Fruit fly (Drosophila melanogaster) whole organism, embryonic: ENCODE measurements around the gene Cipc.

Experiments used
- C15 ChIP-seq: fragments of 200-800 bp; sonication (Bioruptor generic); IDR thresholded peaks from 3 replicates; pipeline ENCODE4 v1.3.6; 2022; ENCODE audit warnings: missing biosample characterization, missing genetic modification characterization
- CG12071 ChIP-seq: fragments of 200-800 bp; sonication (Bioruptor generic); optimal IDR thresholded peaks from 3 replicates; lab custom pipeline; 2018; ENCODE audit warnings: missing biosample characterization, mild to moderate bottlenecking, missing genetic modification characterization
- CG17385 ChIP-seq: fragments of 200-800 bp; sonication (Bioruptor generic); optimal IDR thresholded peaks from 3 replicates; lab custom pipeline; 2018; ENCODE audit warnings: missing biosample characterization, mild to moderate bottlenecking, missing genetic modification characterization
- CG2129 ChIP-seq: fragments of 200-800 bp; sonication (Bioruptor generic); IDR thresholded peaks from 2 replicates; pipeline ENCODE4 v1.3.6; 2022; ENCODE audit warnings: missing biosample characterization, missing genetic modification characterization; ENCODE audit not compliant: partially characterized antibody
- CG30020 ChIP-seq: fragments of 200-800 bp; optimal IDR thresholded peaks from 2 replicates; lab custom pipeline; 2019; ENCODE audit warnings: missing biosample characterization, mild to moderate bottlenecking, missing genetic modification characterization, moderate library complexity
- CG4328 ChIP-seq: fragments of 200-800 bp; sonication (Bioruptor generic); optimal IDR thresholded peaks from 3 replicates; lab custom pipeline; 2017; ENCODE audit warnings: missing biosample characterization, missing genetic modification reagents, missing genetic modification characterization
- CG4360 ChIP-seq: fragments of 200-800 bp; sonication (Bioruptor generic); IDR thresholded peaks from 2 replicates; pipeline ENCODE4 v1.3.6; 2022; ENCODE audit warnings: missing biosample characterization, missing genetic modification characterization
- CG4707 ChIP-seq: fragments of 200-800 bp; sonication (Bioruptor generic); optimal IDR thresholded peaks from 2 replicates; lab custom pipeline; 2018; ENCODE audit warnings: missing biosample characterization, mild to moderate bottlenecking, missing genetic modification characterization, moderate library complexity
- CG7963 ChIP-seq: fragments of 200-800 bp; sonication (Bioruptor generic); IDR thresholded peaks from 3 replicates; pipeline ENCODE4 v1.3.6; 2022; ENCODE audit warnings: missing biosample characterization, missing genetic modification characterization; ENCODE audit not compliant: partially characterized antibody
- CG8765 ChIP-seq: fragments of 200-800 bp; sonication (Bioruptor generic); IDR thresholded peaks from 2 replicates; pipeline ENCODE4 v1.3.6; 2022; ENCODE audit warnings: missing biosample characterization, missing genetic modification characterization
- CG9215 ChIP-seq: fragments of 200-800 bp; sonication (Bioruptor generic); IDR thresholded peaks from 2 replicates; pipeline ENCODE4 v1.3.6; 2022; ENCODE audit warnings: missing biosample characterization, missing genetic modification characterization
- CG9817 ChIP-seq: fragments of 200-800 bp; sonication (Bioruptor generic); optimal IDR thresholded peaks from 2 replicates; lab custom pipeline; 2018; ENCODE audit warnings: missing biosample characterization, mild to moderate bottlenecking, missing genetic modification characterization, moderate library complexity
- Dad ChIP-seq: fragments of 200-800 bp; sonication (Bioruptor generic); optimal IDR thresholded peaks from 3 replicates; lab custom pipeline; 2016; ENCODE audit warnings: missing biosample characterization, missing genetic modification characterization
- ERR ChIP-seq: fragments of 200-800 bp; sonication (Bioruptor generic); optimal IDR thresholded peaks from 2 replicates; lab custom pipeline; 2016; ENCODE audit warnings: missing biosample characterization, missing genetic modification characterization
- Jarid2 ChIP-seq: fragments of 200-800 bp; sonication (Bioruptor generic); optimal IDR thresholded peaks from 3 replicates; lab custom pipeline; 2017; ENCODE audit warnings: mild to moderate bottlenecking, missing biosample characterization, missing genetic modification reagents, missing genetic modification characterization
- Kr ChIP-seq: fragments of 200-800 bp; sonication (Bioruptor generic); optimal IDR thresholded peaks from 2 replicates; lab custom pipeline; 2017; ENCODE audit warnings: missing biosample characterization, mild to moderate bottlenecking, missing genetic modification characterization
- MTF-1 ChIP-seq: fragments of 200-800 bp; sonication (Bioruptor generic); optimal IDR thresholded peaks from 2 replicates; lab custom pipeline; 2018; ENCODE audit warnings: missing biosample characterization, mild to moderate bottlenecking, missing genetic modification characterization, borderline replicate concordance
- Meics ChIP-seq: fragments of 200-800 bp; sonication (Bioruptor generic); optimal IDR thresholded peaks from 2 replicates; lab custom pipeline; 2017; ENCODE audit warnings: missing biosample characterization, mild to moderate bottlenecking, missing genetic modification characterization
- Oaz ChIP-seq: fragments of 200-800 bp; sonication (Bioruptor generic); IDR thresholded peaks from 2 replicates; pipeline ENCODE4 v1.3.6; 2022; ENCODE audit warnings: missing biosample characterization, missing genetic modification characterization
- Pdp1 ChIP-seq, 2 experiments: fragments of 200-800 bp; sonication (Bioruptor generic); optimal IDR thresholded peaks; 3 replicates each; lab custom pipeline; 2016; ENCODE audit warnings: missing biosample characterization in 2 of 2, missing genetic modification characterization in 2 of 2, mild to moderate bottlenecking in 1 of 2, moderate library complexity in 1 of 2
- Ptx1 ChIP-seq: fragments of 200-800 bp; sonication (Bioruptor generic); IDR thresholded peaks from 2 replicates; pipeline ENCODE4 v1.3.6; 2022; ENCODE audit warnings: missing biosample characterization, missing genetic modification characterization
- Spps ChIP-seq: fragments of 200-800 bp; sonication (Bioruptor generic); optimal IDR thresholded peaks from 2 replicates; lab custom pipeline; 2018; ENCODE audit warnings: missing biosample characterization, mild to moderate bottlenecking, missing genetic modification characterization
- Xrp1 ChIP-seq: fragments of 200-800 bp; sonication (Bioruptor generic); IDR thresholded peaks from 2 replicates; pipeline ENCODE4 v1.3.6; 2022; ENCODE audit warnings: missing biosample characterization, missing genetic modification characterization
- ap ChIP-seq: fragments of 200-800 bp; sonication (Bioruptor generic); IDR thresholded peaks from 2 replicates; pipeline ENCODE4 v1.3.6; 2022; ENCODE audit warnings: missing biosample characterization, missing genetic modification characterization
- ase ChIP-seq: fragments of 200-800 bp; sonication (Bioruptor generic); IDR thresholded peaks from 3 replicates; pipeline ENCODE4 v1.3.6; 2022; ENCODE audit warnings: missing biosample characterization, missing genetic modification characterization
- cg ChIP-seq: fragments of 200-800 bp; sonication (Bioruptor generic); optimal IDR thresholded peaks from 3 replicates; lab custom pipeline; 2019; ENCODE audit warnings: missing biosample characterization, mild to moderate bottlenecking, missing genetic modification characterization, moderate library complexity
- crc ChIP-seq: fragments of 200-800 bp; sonication (Bioruptor generic); optimal IDR thresholded peaks from 2 replicates; lab custom pipeline; 2016; ENCODE audit warnings: missing biosample characterization, missing genetic modification characterization
- crp ChIP-seq, 2 experiments: fragments of 200-800 bp; sonication (Bioruptor generic); optimal IDR thresholded peaks; 2 replicates in 1 of 2; 3 replicates in 1 of 2; lab custom pipeline; 2017; ENCODE audit warnings: missing biosample characterization in 2 of 2, missing genetic modification characterization in 2 of 2, mild to moderate bottlenecking in 1 of 2, moderate library complexity in 1 of 2
- cwo ChIP-seq: fragments of 200-800 bp; sonication (Bioruptor generic); optimal IDR thresholded peaks from 3 replicates; lab custom pipeline; 2017; ENCODE audit warnings: missing biosample characterization, missing genetic modification characterization, mild to moderate bottlenecking, moderate library complexity, missing genetic modification reagents
- dan ChIP-seq: fragments of 200-800 bp; sonication (Bioruptor generic); IDR thresholded peaks from 2 replicates; pipeline ENCODE4 v1.3.6; 2022; ENCODE audit warnings: missing biosample characterization, missing genetic modification characterization
- fru ChIP-seq: fragments of >200 bp; optimal IDR thresholded peaks from 2 replicates; lab custom pipeline; 2017
- ftz-f1 ChIP-seq: fragments of 200-800 bp; sonication (Bioruptor generic); optimal IDR thresholded peaks from 2 replicates; lab custom pipeline; 2016; ENCODE audit warnings: missing biosample characterization, missing genetic modification characterization
- grn ChIP-seq: fragments of 200-800 bp; sonication (Bioruptor generic); optimal IDR thresholded peaks from 3 replicates; lab custom pipeline; 2017; ENCODE audit warnings: missing biosample characterization, missing genetic modification characterization
- ken ChIP-seq: fragments of 200-800 bp; sonication (Bioruptor generic); IDR thresholded peaks from 3 replicates; pipeline ENCODE4 v1.3.6; 2022; ENCODE audit warnings: missing biosample characterization, missing genetic modification characterization
- lmd ChIP-seq: fragments of 200-800 bp; sonication (Bioruptor generic); IDR thresholded peaks from 2 replicates; pipeline ENCODE4 v1.3.6; 2022; ENCODE audit warnings: missing biosample characterization, missing genetic modification characterization
- lola ChIP-seq, 3 experiments: fragments of >200 bp in 2 of 3; fragments of 200-800 bp in 1 of 3; sonication (Bioruptor generic) in 1 of 3; optimal IDR thresholded peaks; 2 replicates each; lab custom pipeline; 2017 to 2019; ENCODE audit warnings: missing biosample characterization in 3 of 3, missing genetic modification characterization in 3 of 3, mild to moderate bottlenecking in 1 of 3, moderate library complexity in 1 of 3
- mam ChIP-seq: fragments of 200-800 bp; sonication (Bioruptor generic); optimal IDR thresholded peaks from 3 replicates; lab custom pipeline; 2016; ENCODE audit warnings: missing biosample characterization, missing genetic modification characterization
- nerfin-1 ChIP-seq: fragments of 200-800 bp; sonication (Bioruptor generic); optimal IDR thresholded peaks from 3 replicates; lab custom pipeline; 2019; ENCODE audit warnings: missing biosample characterization, mild to moderate bottlenecking, missing genetic modification characterization, moderate library complexity
- pfk ChIP-seq: fragments of 200-800 bp; sonication (Bioruptor generic); optimal IDR thresholded peaks from 2 replicates; lab custom pipeline; 2018; ENCODE audit warnings: missing biosample characterization, mild to moderate bottlenecking, missing genetic modification characterization, moderate library complexity
- phol ChIP-seq: fragments of 200-800 bp; sonication (Bioruptor generic); optimal IDR thresholded peaks from 3 replicates; lab custom pipeline; 2018; ENCODE audit warnings: missing biosample characterization, mild to moderate bottlenecking, missing genetic modification characterization, moderate library complexity
- pita ChIP-seq: fragments of 200-800 bp; sonication (Bioruptor generic); optimal IDR thresholded peaks from 2 replicates; lab custom pipeline; 2017; ENCODE audit warnings: missing biosample characterization, mild to moderate bottlenecking, missing genetic modification characterization
- tna ChIP-seq: fragments of 200-800 bp; sonication (Bioruptor generic); IDR thresholded peaks from 2 replicates; pipeline ENCODE4 v1.3.6; 2022; ENCODE audit warnings: missing biosample characterization, missing genetic modification characterization; ENCODE audit not compliant: partially characterized antibody
- yki ChIP-seq: fragments of >200 bp; optimal IDR thresholded peaks from 3 replicates; lab custom pipeline; 2018

Gene Cipc

dm6 chr3R:26099238-26099637 is 7.4 kb upstream of the Cipc start (continued):
- TF ChIP-seq Oaz (GFP tag; lab: Robert Waterston, UW) (no peak), crc (GFP tag; lab: Kevin White, UChicago) (peak; percentile 1), mam (peak; percentile 26), cwo (GFP tag; lab: Kevin White, UChicago) (no peak), CG17385 (no peak), Dad (no peak), CG7963 (GFP tag; lab: Robert Waterston, UW) (no peak), Ptx1 (GFP tag; lab: Robert Waterston, UW) (no peak), lola (GFP tag; optimal IDR thresholded peaks at IDR 0.05; lab: Kevin White, UChicago) (no peak), CG4328 (GFP tag; lab: Kevin White, UChicago) (no peak), phol (tag; lab: Kevin White, UChicago) (no peak), CG8765 (no peak), Kr (GFP tag; lab: Kevin White, UChicago) (no peak), Xrp1 (GFP tag; lab: Robert Waterston, UW) (no peak), fru (lab: Kevin White, UChicago) (no peak), ase (GFP tag; lab: Robert Waterston, UW) (no peak), CG30020 (tag; lab: Kevin White, UChicago) (no peak), C15 (GFP tag; lab: Robert Waterston, UW) (no peak), Spps (tag; lab: Kevin White, UChicago) (no peak), ERR (GFP tag; lab: Kevin White, UChicago) (no peak), tna (no peak), CG9817 (no peak), ap (GFP tag; lab: Robert Waterston, UW) (no peak), CG4707 (GFP tag; lab: Kevin White, UChicago) (no peak), CG12071 (GFP tag; lab: Kevin White, UChicago) (peak; percentile 46), Jarid2 (GFP tag; lab: Kevin White, UChicago) (no peak), Meics (GFP tag; lab: Kevin White, UChicago) (no peak), nerfin-1 (no peak), Pdp1 (GFP tag; optimal IDR thresholded peaks at IDR 0.05; lab: Kevin White, UChicago) (peak in 1 of 2 experiments; percentile 3), yki (lab: Kevin White, UChicago) (no peak), pita (GFP tag; lab: Kevin White, UChicago) (no peak), pfk (GFP tag; lab: Kevin White, UChicago) (no peak), dan (GFP tag; lab: Robert Waterston, UW) (no peak), cg (GFP tag; lab: Kevin White, UChicago) (peak; percentile 91), CG2129 (no peak), MTF-1 (GFP tag; lab: Kevin White, UChicago) (no peak), ken (GFP tag; lab: Robert Waterston, UW) (no peak), crp (GFP tag; optimal IDR thresholded peaks at IDR 0.05; lab: Kevin White, UChicago) (no peak), grn (GFP tag; lab: Kevin White, UChicago) (peak; percentile 23), CG9215 (GFP tag; lab: Robert Waterston, UW) (no peak), CG4360 (GFP tag; lab: Robert Waterston, UW) (no peak), ftz-f1 (GFP tag; lab: Kevin White, UChicago) (no peak), lmd (GFP tag; lab: Robert Waterston, UW) (no peak)
